Worm (Caenorhabditis elegans) whole organism, L1 larva: Measurements from ENCODE around the gene Y54E2A.7.

Experiments
- C04F5.9 ChIP-seq: sonication (generic microtip); optimal IDR thresholded peaks from 2 replicates; lab custom pipeline; 2016; ENCODE audit warnings: missing genetic modification characterization, missing compliant biosample characterization
- C34B4.2 ChIP-seq: sonication (generic microtip); optimal IDR thresholded peaks from 2 replicates; lab custom pipeline; 2017; ENCODE audit warnings: mild to moderate bottlenecking, missing genetic modification characterization, missing compliant biosample characterization
- alr-1 ChIP-seq: fragments of 200-800 bp; sonication (Bioruptor generic); optimal IDR thresholded peaks from 2 replicates; lab custom pipeline; 2018; ENCODE audit warnings: borderline replicate concordance, mild to moderate bottlenecking, missing genetic modification characterization, missing compliant biosample characterization
- aly-2 ChIP-seq: fragments of 150-350 bp; optimal IDR thresholded peaks from 2 replicates; lab custom pipeline; 2014; ENCODE audit warnings: missing biosample characterization, missing genetic modification characterization
- ama-1 ChIP-seq: fragments of 150-350 bp; optimal IDR thresholded peaks from 2 replicates; lab custom pipeline; 2014
- blmp-1 ChIP-seq: fragments of 150-350 bp; optimal IDR thresholded peaks from 2 replicates; lab custom pipeline; 2014; ENCODE audit warnings: missing biosample characterization, missing genetic modification characterization
- ceh-63 ChIP-seq: fragments of 200-800 bp; sonication (Bioruptor generic); optimal IDR thresholded peaks from 2 replicates; lab custom pipeline; 2018; ENCODE audit warnings: mild to moderate bottlenecking, missing genetic modification characterization, missing compliant biosample characterization
- ceh-90 ChIP-seq: sonication (generic microtip); optimal IDR thresholded peaks from 2 replicates; lab custom pipeline; 2016; ENCODE audit warnings: missing genetic modification characterization, missing compliant biosample characterization
- ces-1 ChIP-seq: fragments of 150-350 bp; optimal IDR thresholded peaks from 2 replicates; lab custom pipeline; 2014; ENCODE audit warnings: missing biosample characterization, missing genetic modification reagents, missing genetic modification characterization
- dpl-1 ChIP-seq, 3 experiments: fragments of 150-350 bp in 2 of 3; sonication (generic microtip) in 1 of 3; optimal IDR thresholded peaks; 2 replicates each; lab custom pipeline; 2014 to 2017; ENCODE audit warnings: missing biosample characterization in 3 of 3, missing genetic modification characterization in 3 of 3, missing genetic modification reagents in 3 of 3
- egl-13 ChIP-seq: sonication (generic microtip); optimal IDR thresholded peaks from 2 replicates; lab custom pipeline; 2016; ENCODE audit warnings: missing genotype, missing genetic modification reagents, missing genetic modification characterization, missing compliant biosample characterization
- elt-2 ChIP-seq: sonication (generic microtip); optimal IDR thresholded peaks from 2 replicates; lab custom pipeline; 2016; ENCODE audit warnings: missing genetic modification characterization, mild to moderate bottlenecking, inconsistent platforms, missing compliant biosample characterization, missing genetic modification reagents
- ets-5 ChIP-seq: fragments of 200-800 bp; sonication (Bioruptor generic); IDR thresholded peaks from 2 replicates; pipeline ENCODE4 v1.3.6; 2022; ENCODE audit warnings: missing genetic modification characterization, missing compliant biosample characterization
- fkh-8 ChIP-seq: sonication (generic microtip); optimal IDR thresholded peaks from 2 replicates; lab custom pipeline; 2016; ENCODE audit warnings: mild to moderate bottlenecking, missing genetic modification characterization, missing compliant biosample characterization
- fos-1 ChIP-seq: fragments of 150-350 bp; optimal IDR thresholded peaks from 2 replicates; lab custom pipeline; 2014; ENCODE audit warnings: missing biosample characterization, missing genetic modification characterization
- grh-1 ChIP-seq: fragments of 200-800 bp; sonication (Bioruptor generic); IDR thresholded peaks from 2 replicates; pipeline ENCODE4 v1.3.6; 2022; ENCODE audit warnings: missing genetic modification reagents, missing genetic modification characterization, missing compliant biosample characterization
- hlh-17 ChIP-seq: fragments of 200-800 bp; sonication (Bioruptor generic); optimal IDR thresholded peaks from 2 replicates; lab custom pipeline; 2018; ENCODE audit warnings: missing genetic modification characterization, mild to moderate bottlenecking, missing compliant biosample characterization, moderate library complexity, borderline replicate concordance
- hlh-4 ChIP-seq: sonication (generic microtip); optimal IDR thresholded peaks from 2 replicates; lab custom pipeline; 2016; ENCODE audit warnings: mild to moderate bottlenecking, missing genetic modification characterization, missing compliant biosample characterization
- hpl-2 ChIP-seq: fragments of 150-350 bp; optimal IDR thresholded peaks from 2 replicates; lab custom pipeline; 2014; ENCODE audit warnings: missing biosample characterization, missing genetic modification reagents, missing genetic modification characterization
- irx-1 ChIP-seq: sonication (generic microtip); optimal IDR thresholded peaks from 2 replicates; lab custom pipeline; 2016; ENCODE audit warnings: missing genetic modification characterization, missing compliant biosample characterization
- jun-1 ChIP-seq: fragments of 150-350 bp; optimal IDR thresholded peaks from 2 replicates; lab custom pipeline; 2014; ENCODE audit warnings: missing biosample characterization, missing genetic modification reagents, missing genetic modification characterization
- lin-13 ChIP-seq: fragments of 150-350 bp; optimal IDR thresholded peaks from 2 replicates; lab custom pipeline; 2014; ENCODE audit warnings: missing biosample characterization, missing genetic modification reagents, missing genetic modification characterization
- lin-15B ChIP-seq: fragments of 150-350 bp; sonication (generic microtip); optimal IDR thresholded peaks from 3 replicates; lab custom pipeline; 2014; ENCODE audit warnings: missing biosample characterization, missing genetic modification characterization
- lin-35 ChIP-seq, 2 experiments: fragments of 150-350 bp; optimal IDR thresholded peaks; 2 replicates each; lab custom pipeline; 2014; ENCODE audit warnings: missing biosample characterization in 2 of 2, missing genetic modification characterization in 2 of 2, missing genetic modification reagents in 2 of 2
- lin-39 ChIP-seq: fragments of 150-350 bp; optimal IDR thresholded peaks from 2 replicates; lab custom pipeline; 2014; ENCODE audit warnings: missing biosample characterization, missing genetic modification reagents, missing genetic modification characterization
- lir-3 ChIP-seq: sonication (generic microtip); optimal IDR thresholded peaks from 2 replicates; lab custom pipeline; 2016; ENCODE audit warnings: mild to moderate bottlenecking, missing genetic modification characterization, moderate library complexity, missing compliant biosample characterization; ENCODE audit not compliant: poor library complexity
- lsy-2 ChIP-seq, 2 experiments: fragments of 150-350 bp; optimal IDR thresholded peaks; 2 replicates each; lab custom pipeline; 2014; ENCODE audit warnings: missing biosample characterization in 2 of 2, missing genetic modification characterization in 2 of 2
- mdl-1 ChIP-seq, 2 experiments: fragments of 150-350 bp; optimal IDR thresholded peaks; 2 replicates each; lab custom pipeline; 2014 to 2017; ENCODE audit warnings: missing biosample characterization in 2 of 2, missing genetic modification characterization in 2 of 2, inconsistent platforms in 1 of 2
- mef-2 ChIP-seq: fragments of 150-350 bp; optimal IDR thresholded peaks from 2 replicates; lab custom pipeline; 2014; ENCODE audit warnings: missing biosample characterization, missing genetic modification characterization
- mep-1 ChIP-seq: fragments of 150-350 bp; optimal IDR thresholded peaks from 2 replicates; lab custom pipeline; 2014; ENCODE audit warnings: missing biosample characterization, missing genetic modification characterization
- nhr-19 ChIP-seq: fragments of 200-800 bp; sonication (Bioruptor generic); conservative IDR thresholded peaks from 2 replicates; pipeline ENCODE4 v1.3.6; 2022; ENCODE audit warnings: missing genetic modification characterization, missing compliant biosample characterization
- nhr-20 ChIP-seq: sonication (generic microtip); optimal IDR thresholded peaks from 2 replicates; lab custom pipeline; 2016; ENCODE audit warnings: mild to moderate bottlenecking, missing genetic modification characterization, missing compliant biosample characterization
- nhr-237 ChIP-seq: fragments of 150-350 bp; optimal IDR thresholded peaks from 2 replicates; lab custom pipeline; 2014; ENCODE audit warnings: missing biosample characterization, missing genetic modification characterization
- nhr-71 ChIP-seq: sonication (generic microtip); optimal IDR thresholded peaks from 2 replicates; lab custom pipeline; 2016; ENCODE audit warnings: mild to moderate bottlenecking, missing genetic modification characterization, moderate library complexity, missing compliant biosample characterization
- nhr-76 ChIP-seq: sonication (generic microtip); optimal IDR thresholded peaks from 2 replicates; lab custom pipeline; 2017; ENCODE audit warnings: missing biosample characterization, missing genetic modification characterization
- nhr-77 ChIP-seq: fragments of 150-350 bp; optimal IDR thresholded peaks from 2 replicates; lab custom pipeline; 2014; ENCODE audit warnings: missing biosample characterization, missing genetic modification characterization
- nhr-84 ChIP-seq: sonication (generic microtip); optimal IDR thresholded peaks from 2 replicates; lab custom pipeline; 2017; ENCODE audit warnings: missing biosample characterization, missing genetic modification characterization
- nhr-85 ChIP-seq: sonication (generic microtip); peaks from one replicate; lab custom pipeline; 2016; ENCODE audit warnings: missing genetic modification characterization, inconsistent platforms, missing compliant biosample characterization
- nhr-90 ChIP-seq: sonication (generic microtip); optimal IDR thresholded peaks from 2 replicates; lab custom pipeline; 2016; ENCODE audit warnings: mild to moderate bottlenecking, missing genetic modification characterization, missing compliant biosample characterization; ENCODE audit not compliant: poor library complexity
- pax-3 ChIP-seq: fragments of 200-800 bp; sonication (Bioruptor generic); optimal IDR thresholded peaks from 2 replicates; lab custom pipeline; 2018; ENCODE audit warnings: mild to moderate bottlenecking, missing genetic modification characterization, moderate library complexity, missing compliant biosample characterization
- pqm-1 ChIP-seq: sonication (generic microtip); optimal IDR thresholded peaks from 3 replicates; lab custom pipeline; 2017; ENCODE audit warnings: missing biosample characterization, missing genetic modification characterization
- skn-1 ChIP-seq: fragments of 150-350 bp; optimal IDR thresholded peaks from 2 replicates; lab custom pipeline; 2014; ENCODE audit warnings: missing biosample characterization, missing genetic modification characterization
- swsn-7 ChIP-seq: sonication (generic microtip); optimal IDR thresholded peaks from 2 replicates; lab custom pipeline; 2016; ENCODE audit warnings: missing genetic modification characterization, missing compliant biosample characterization
- unc-62 ChIP-seq: fragments of 150-350 bp; optimal IDR thresholded peaks from 2 replicates; lab custom pipeline; 2014; ENCODE audit warnings: missing biosample characterization, missing genetic modification reagents, missing genetic modification characterization
- unc-86 ChIP-seq: sonication (generic microtip); optimal IDR thresholded peaks from 2 replicates; lab custom pipeline; 2016; ENCODE audit warnings: missing genetic modification characterization, missing compliant biosample characterization
- unc-98 ChIP-seq: fragments of 200-800 bp; sonication (Bioruptor generic); IDR thresholded peaks from 2 replicates; pipeline ENCODE4 v1.3.6; 2022; ENCODE audit warnings: missing genetic modification characterization, missing compliant biosample characterization
- zip-4 ChIP-seq: fragments of 200-800 bp; sonication (Bioruptor generic); optimal IDR thresholded peaks from 2 replicates; lab custom pipeline; 2018; ENCODE audit warnings: mild to moderate bottlenecking, missing genetic modification characterization, moderate library complexity, missing compliant biosample characterization
- ztf-11 ChIP-seq, 2 experiments: sonication (generic microtip); optimal IDR thresholded peaks; 2 replicates each; lab custom pipeline; 2016 to 2017; ENCODE audit warnings: missing genetic modification characterization in 2 of 2, missing biosample characterization in 1 of 2, missing compliant biosample characterization in 1 of 2
- ztf-4 ChIP-seq: fragments of 150-350 bp; optimal IDR thresholded peaks from 2 replicates; lab custom pipeline; 2014; ENCODE audit warnings: missing biosample characterization, missing genetic modification characterization

Gene Y54E2A.7

ce11 chrII:14772956-14773788, at the start of gene Y54E2A.7:
Y54E2A.7 (minus strand) TSS chrII:14773006.
- no peak for TF ChIP-seq irx-1 (tag; lab: Kevin White, UChicago)
- TF ChIP-seq unc-86 (tag; lab: Kevin White, UChicago) = no peak
- TF ChIP-seq ztf-11 (tag; optimal IDR thresholded peaks at IDR 0.05; lab: Kevin White, UChicago) = no peak
- TF ChIP-seq swsn-7 = no peak
- no peak for TF ChIP-seq dpl-1 (GFP tag; optimal IDR thresholded peaks at IDR 0.05; lab: Kevin White, UChicago)
- TF ChIP-seq nhr-90 (tag; lab: Kevin White, UChicago) = no peak
- no peak for TF ChIP-seq unc-62

ce11 chrII:14822419-14822818, 49.6 kb upstream of the Y54E2A.7 start:
- TF ChIP-seq hlh-4 (tag; lab: Kevin White, UChicago) (no peak), nhr-19 (GFP tag; lab: Robert Waterston, UW) (peak; percentile 70), alr-1 (no peak), lin-39 (tag; lab: Kevin White, UChicago) (no peak), hpl-2 (GFP tag; lab: Kevin White, UChicago) (no peak), lin-13 (GFP tag; lab: Kevin White, UChicago) (peak; percentile 61), ets-5 (GFP tag; lab: Robert Waterston, UW) (no peak), grh-1 (peak; percentile 85), lin-35 (GFP tag; optimal IDR thresholded peaks at IDR 0.05; lab: Kevin White, UChicago) (peak; percentile 56 to 88), unc-86 (tag; lab: Kevin White, UChicago) (no peak), nhr-77 (tag; lab: Kevin White, UChicago) (peak; percentile 96), pqm-1 (tag; lab: Kevin White, UChicago) (no peak), pax-3 (no peak), mdl-1 (tag; optimal IDR thresholded peaks at IDR 0.05; lab: Kevin White, UChicago) (peak in 1 of 2 experiments; percentile 80), C34B4.2 (no peak), egl-13 (tag; lab: Kevin White, UChicago) (no peak), zip-4 (peak; percentile 21), fos-1 (tag; lab: Kevin White, UChicago) (peak; percentile 62), elt-2 (tag; lab: Kevin White, UChicago) (peak; percentile 74), skn-1 (peak; percentile 53), ceh-63 (no peak), nhr-20 (peak; percentile 96), ama-1 (lab: Kevin White, UChicago) (no peak), hlh-17 (GFP tag; lab: Kevin White, UChicago) (no peak), nhr-71 (tag; lab: Kevin White, UChicago) (peak; percentile 86), lsy-2 (tag; optimal IDR thresholded peaks at IDR 0.05; lab: Kevin White, UChicago) (peak; percentile 62 to 68), nhr-76 (no peak), ceh-90 (tag; lab: Kevin White, UChicago) (no peak), fkh-8 (tag; lab: Kevin White, UChicago) (no peak), mef-2 (no peak), ztf-11 (tag; optimal IDR thresholded peaks at IDR 0.05; lab: Kevin White, UChicago) (no peak), lin-15B (tag; lab: Kevin White, UChicago) (no peak), aly-2 (tag; lab: Kevin White, UChicago) (no peak), nhr-84 (no peak), lir-3 (tag; lab: Kevin White, UChicago) (peak; percentile 73), nhr-85 (tag; lab: Kevin White, UChicago) (peak; percentile 95), ztf-4 (tag; lab: Kevin White, UChicago) (peak; percentile 47), nhr-237 (peak; percentile 43), ces-1 (GFP tag; lab: Kevin White, UChicago) (no peak), C04F5.9 (peak; percentile 20), blmp-1 (peak; percentile 84), irx-1 (tag; lab: Kevin White, UChicago) (peak; percentile 57), mep-1 (tag; lab: Kevin White, UChicago) (peak; percentile 73), jun-1 (peak; percentile 71), unc-98 (GFP tag; lab: Robert Waterston, UW) (no peak)
